Worm (Caenorhabditis elegans) whole organism, L1 larva: ENCODE data around the gene twk-49.

Source experiments
- aha-1 ChIP-seq: fragments of 150-350 bp; optimal IDR thresholded peaks from 2 replicates; lab custom pipeline; 2014; ENCODE audit warnings: missing biosample characterization, missing genetic modification characterization
- lir-3 ChIP-seq: sonication (generic microtip); optimal IDR thresholded peaks from 2 replicates; lab custom pipeline; 2016; ENCODE audit warnings: mild to moderate bottlenecking, missing genetic modification characterization, moderate library complexity, missing compliant biosample characterization; ENCODE audit not compliant: poor library complexity
- zag-1 ChIP-seq: fragments of 150-350 bp; optimal IDR thresholded peaks from 2 replicates; lab custom pipeline; 2014; ENCODE audit warnings: missing biosample characterization, missing genetic modification characterization

- no peak for TF ChIP-seq aha-1 (tag; lab: Kevin White, UChicago)
- TF ChIP-seq lir-3 (tag; lab: Kevin White, UChicago): no peak
- no peak for TF ChIP-seq zag-1
Observed at ce11 chrII:6469340-6469739, 29.6 kb downstream of the twk-49 start.
